Fruit fly (Drosophila melanogaster) whole organism, wandering third instar larva: Measurements from ENCODE around the gene Rab40.

Experiments used
- Abd-B ChIP-seq: fragments of >200 bp; optimal IDR thresholded peaks from 2 replicates; lab custom pipeline; 2017; ENCODE audit warnings: missing biosample characterization, missing genetic modification characterization
- CG32264 ChIP-seq: fragments of 200-800 bp; sonication (Bioruptor generic); optimal IDR thresholded peaks from 2 replicates; lab custom pipeline; 2016; ENCODE audit warnings: missing biosample characterization, missing genetic modification characterization
- CG9705 ChIP-seq: fragments of 200-800 bp; sonication (Bioruptor generic); optimal IDR thresholded peaks from 2 replicates; lab custom pipeline; 2018; ENCODE audit warnings: missing biosample characterization, mild to moderate bottlenecking, missing genetic modification characterization
- CrebA ChIP-seq: fragments of 200-800 bp; sonication (Bioruptor generic); optimal IDR thresholded peaks from 2 replicates; lab custom pipeline; 2016; ENCODE audit warnings: missing biosample characterization, mild to moderate bottlenecking, missing genetic modification characterization, borderline replicate concordance
- Dfd ChIP-seq: fragments of >200 bp; optimal IDR thresholded peaks from 2 replicates; lab custom pipeline; 2017; ENCODE audit warnings: missing biosample characterization, missing genetic modification characterization
- Dif ChIP-seq: fragments of 200-275, 200-300 bp; sonication (Bioruptor generic); optimal IDR thresholded peaks from 2 replicates; lab custom pipeline; 2018; ENCODE audit warnings: missing biosample characterization, missing genetic modification characterization; ENCODE audit not compliant: partially characterized antibody
- GATAd ChIP-seq: sonication (Bioruptor generic); optimal IDR thresholded peaks from 2 replicates; lab custom pipeline; 2016; ENCODE audit warnings: missing biosample characterization, missing genetic modification characterization
- HLH106 ChIP-seq: fragments of 200-800 bp; optimal IDR thresholded peaks from 3 replicates; lab custom pipeline; 2019; ENCODE audit warnings: missing biosample characterization, mild to moderate bottlenecking, missing genetic modification characterization, moderate library complexity
- Hnf4 ChIP-seq: fragments of 200-800 bp; sonication (Bioruptor generic); optimal IDR thresholded peaks from 2 replicates; lab custom pipeline; 2016; ENCODE audit warnings: missing biosample characterization, mild to moderate bottlenecking, missing genetic modification characterization
- Hr78 ChIP-seq: fragments of >200 bp; optimal IDR thresholded peaks from 2 replicates; lab custom pipeline; 2017; ENCODE audit warnings: missing biosample characterization, missing genetic modification characterization
- Hr83 ChIP-seq: fragments of 200-300 bp; sonication (Bioruptor generic); optimal IDR thresholded peaks from 2 replicates; lab custom pipeline; 2016; ENCODE audit warnings: missing biosample characterization, mild to moderate bottlenecking, missing genetic modification characterization, moderate library complexity; ENCODE audit not compliant: poor library complexity, severe bottlenecking
- Jra ChIP-seq: sonication (Bioruptor generic); optimal IDR thresholded peaks from 2 replicates; lab custom pipeline; 2016; ENCODE audit warnings: missing biosample characterization, missing genetic modification characterization
- Mio ChIP-seq: sonication (Bioruptor generic); optimal IDR thresholded peaks from 2 replicates; lab custom pipeline; 2016; ENCODE audit warnings: missing biosample characterization, missing genetic modification characterization
- Myc ChIP-seq: fragments of >200 bp; optimal IDR thresholded peaks from 2 replicates; lab custom pipeline; 2017
- N ChIP-seq: fragments of >200 bp; optimal IDR thresholded peaks from 2 replicates; lab custom pipeline; 2018; ENCODE audit warnings: missing biosample characterization, missing external identifiers, missing genetic modification characterization
- OdsH ChIP-seq: fragments of 200-800 bp; sonication (Bioruptor generic); optimal IDR thresholded peaks from 2 replicates; lab custom pipeline; 2016; ENCODE audit warnings: missing biosample characterization, mild to moderate bottlenecking, missing genetic modification characterization
- Rel ChIP-seq, 2 experiments: fragments of 200-800 bp; sonication (Bioruptor generic) in 1 of 2; optimal IDR thresholded peaks; 2 replicates in 1 of 2; 3 replicates in 1 of 2; lab custom pipeline; 2016 to 2019; ENCODE audit warnings: mild to moderate bottlenecking in 2 of 2, missing biosample characterization in 2 of 2, missing genetic modification characterization in 2 of 2, moderate library complexity in 1 of 2
- Sp1 ChIP-seq: fragments of 200-800 bp; sonication (Bioruptor generic); optimal IDR thresholded peaks from 3 replicates; lab custom pipeline; 2019; ENCODE audit warnings: missing biosample characterization, mild to moderate bottlenecking, missing genetic modification characterization, moderate library complexity
- Vsx2 ChIP-seq: fragments of 200-300, 225-300 bp; sonication (Bioruptor generic); optimal IDR thresholded peaks from 2 replicates; lab custom pipeline; 2018; ENCODE audit warnings: missing biosample characterization, missing genetic modification characterization; ENCODE audit not compliant: partially characterized antibody
- br ChIP-seq: fragments of 200-800 bp; sonication (Bioruptor generic); optimal IDR thresholded peaks from 2 replicates; lab custom pipeline; 2016; ENCODE audit warnings: missing biosample characterization, missing genetic modification characterization
- brk ChIP-seq: fragments of 200-800 bp; sonication (Bioruptor generic); optimal IDR thresholded peaks from 2 replicates; lab custom pipeline; 2016; ENCODE audit warnings: missing biosample characterization, mild to moderate bottlenecking, missing genetic modification characterization
- dl ChIP-seq, 2 experiments: fragments of 175-275, 200-275 bp in 1 of 2; fragments of 200-275 bp in 1 of 2; sonication (Bioruptor generic); optimal IDR thresholded peaks; lab custom pipeline; 2018; ENCODE audit warnings: mild to moderate bottlenecking in 2 of 2, missing biosample characterization in 2 of 2, missing genetic modification characterization in 2 of 2, moderate library complexity in 2 of 2; ENCODE audit not compliant: partially characterized antibody in 2 of 2, insufficient read depth in 1 of 2
- dmrt93B ChIP-seq: fragments of 200-800 bp; sonication (Bioruptor generic); optimal IDR thresholded peaks from 2 replicates; lab custom pipeline; 2018; ENCODE audit warnings: missing biosample characterization, mild to moderate bottlenecking, missing genetic modification characterization
- dsf ChIP-seq: sonication (Bioruptor generic); optimal IDR thresholded peaks from 2 replicates; lab custom pipeline; 2016; ENCODE audit warnings: missing biosample characterization, missing genetic modification characterization, borderline replicate concordance
- ey ChIP-seq: fragments of 200-800 bp; sonication (Bioruptor generic); optimal IDR thresholded peaks from 2 replicates; lab custom pipeline; 2016; ENCODE audit warnings: missing biosample characterization, missing genetic modification characterization
- foxo ChIP-seq, 2 experiments: fragments of 200-800 bp; sonication (Bioruptor generic); optimal IDR thresholded peaks; 2 replicates in 1 of 2; 3 replicates in 1 of 2; lab custom pipeline; 2016 to 2017; ENCODE audit warnings: missing biosample characterization in 2 of 2, missing genetic modification characterization in 2 of 2
- fru ChIP-seq: fragments of 200-800 bp; sonication (Bioruptor generic); optimal IDR thresholded peaks from 3 replicates; lab custom pipeline; 2016; ENCODE audit warnings: missing biosample characterization, mild to moderate bottlenecking, missing genetic modification characterization
- h ChIP-seq: fragments of 200-800 bp; sonication (Bioruptor generic); optimal IDR thresholded peaks from 3 replicates; lab custom pipeline; 2016; ENCODE audit warnings: missing biosample characterization, mild to moderate bottlenecking, missing genetic modification characterization
- jim ChIP-seq: fragments of 175-275, 200-325 bp; sonication (Bioruptor generic); optimal IDR thresholded peaks from 2 replicates; lab custom pipeline; 2016; ENCODE audit warnings: missing biosample characterization, mild to moderate bottlenecking, missing genetic modification characterization
- lola ChIP-seq: fragments of >200 bp; optimal IDR thresholded peaks from 2 replicates; lab custom pipeline; 2017; ENCODE audit warnings: missing biosample characterization, missing genetic modification characterization
- pan ChIP-seq: fragments of >200 bp; optimal IDR thresholded peaks from 2 replicates; lab custom pipeline; 2017
- psq ChIP-seq: fragments of 200-800 bp; sonication (Bioruptor generic); optimal IDR thresholded peaks from 3 replicates; lab custom pipeline; 2017; ENCODE audit warnings: missing biosample characterization, mild to moderate bottlenecking, missing genetic modification characterization, moderate library complexity
- rgr ChIP-seq: fragments of 200-800 bp; sonication (Bioruptor generic); optimal IDR thresholded peaks from 3 replicates; lab custom pipeline; 2016; ENCODE audit warnings: missing biosample characterization, mild to moderate bottlenecking, missing genetic modification characterization
- sage ChIP-seq: fragments of 200-800 bp; sonication (Bioruptor generic); optimal IDR thresholded peaks from 2 replicates; lab custom pipeline; 2016; ENCODE audit warnings: missing biosample characterization, mild to moderate bottlenecking, missing genetic modification characterization
- sv ChIP-seq: fragments of 200-800 bp; sonication (Bioruptor generic); optimal IDR thresholded peaks from 3 replicates; lab custom pipeline; 2016; ENCODE audit warnings: missing biosample characterization, missing genetic modification characterization
- tai ChIP-seq: sonication (Bioruptor generic); optimal IDR thresholded peaks from 2 replicates; lab custom pipeline; 2016; ENCODE audit warnings: missing biosample characterization, missing genetic modification characterization
- usp ChIP-seq: fragments of >200 bp; optimal IDR thresholded peaks from 2 replicates; lab custom pipeline; 2017; ENCODE audit warnings: missing biosample characterization, missing genetic modification characterization
- woc ChIP-seq: sonication (Bioruptor generic); optimal IDR thresholded peaks from 2 replicates; lab custom pipeline; 2016; ENCODE audit warnings: missing biosample characterization, mild to moderate bottlenecking, missing genetic modification characterization

Rab40 gene

DNA sequence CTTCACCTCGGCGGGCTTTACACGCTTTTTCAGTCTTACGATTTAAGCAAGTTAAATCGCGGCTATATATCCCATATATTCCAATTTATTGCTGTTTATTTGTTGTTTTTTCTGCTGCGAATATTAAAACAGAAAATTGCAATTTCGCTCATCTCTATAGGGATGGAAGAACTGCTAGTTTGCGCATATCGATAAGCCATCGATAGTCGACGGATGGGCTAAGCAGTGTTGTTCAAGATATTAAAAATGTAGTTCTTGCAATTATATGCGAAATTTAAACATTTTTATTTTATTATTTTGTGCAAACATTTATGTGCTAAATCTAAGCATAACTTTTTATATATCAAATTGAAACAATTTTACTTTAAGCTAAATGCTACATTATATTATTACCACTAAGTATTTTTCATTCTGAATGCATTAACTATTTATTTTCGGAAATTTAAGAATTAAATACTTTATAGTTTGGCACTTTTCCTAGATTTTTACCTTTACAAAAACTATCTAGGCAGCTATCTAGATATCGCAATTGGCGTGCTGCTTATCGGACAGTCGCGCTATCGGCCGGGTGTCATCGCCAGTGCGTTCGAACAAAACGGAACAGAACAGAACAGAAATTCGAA, at the start of gene Rab40, which contains the start of gene CG42258:
Rab40 (minus strand) TSS at position 177 of the 623 bp plus-strand sequence.
CG42258 (plus strand) TSS at position 593 of the 623 bp plus-strand sequence.
- no peak for TF ChIP-seq Abd-B
- peak; percentile 44 for TF ChIP-seq psq (GFP tag; lab: Kevin White, UChicago)
- no peak for TF ChIP-seq usp (GFP tag; lab: Kevin White, UChicago)
- no peak for TF ChIP-seq CrebA (GFP tag; lab: Kevin White, UChicago)
- TF ChIP-seq fru (GFP tag; lab: Kevin White, UChicago) = peak; percentile 54
- peak; percentile 13 for TF ChIP-seq Sp1
- TF ChIP-seq dl (GFP tag; optimal IDR thresholded peaks at IDR 0.05; lab: Kevin White, UChicago; ENCODE audit: insufficient read depth in 1 of 2, partially characterized antibody in 2 of 2) = no peak
- no peak for TF ChIP-seq OdsH (GFP tag; lab: Kevin White, UChicago)
- TF ChIP-seq Mio (GFP tag; lab: Kevin White, UChicago) = no peak
- peak; percentile 47 for TF ChIP-seq rgr (GFP tag; lab: Kevin White, UChicago)
- TF ChIP-seq Dfd = no peak
- no peak for TF ChIP-seq lola (GFP tag; lab: Kevin White, UChicago)
- TF ChIP-seq brk = peak; percentile 8
- peak; percentile 50 for TF ChIP-seq GATAd (GFP tag; lab: Kevin White, UChicago)
- peak; percentile 42 for TF ChIP-seq h (GFP tag; lab: Kevin White, UChicago)
- peak; percentile 50 for TF ChIP-seq HLH106 (tag; lab: Kevin White, UChicago)
- TF ChIP-seq dmrt93B (GFP tag; lab: Kevin White, UChicago) = no peak
- no peak for TF ChIP-seq Dif (GFP tag; lab: Kevin White, UChicago)
- TF ChIP-seq CG32264 (GFP tag; lab: Kevin White, UChicago) = no peak
- TF ChIP-seq woc (GFP tag; lab: Kevin White, UChicago) = peak; percentile 59
- TF ChIP-seq br (GFP tag; lab: Kevin White, UChicago) = no peak
- no peak for TF ChIP-seq sage
- peak; percentile 17 for TF ChIP-seq CG9705
- TF ChIP-seq Hr78 (GFP tag; lab: Kevin White, UChicago) = no peak
- TF ChIP-seq pan = no peak
- TF ChIP-seq tai (GFP tag; lab: Kevin White, UChicago) = peak; percentile 39
- TF ChIP-seq jim (GFP tag; lab: Kevin White, UChicago) = no peak
- peak; percentile 33 for TF ChIP-seq Hr83 (GFP tag; lab: Kevin White, UChicago)
- peak; percentile 53 for TF ChIP-seq sv (GFP tag; lab: Kevin White, UChicago)
- TF ChIP-seq Rel (GFP tag; optimal IDR thresholded peaks at IDR 0.05; lab: Kevin White, UChicago) = no peak
- TF ChIP-seq Rel (tag; optimal IDR thresholded peaks at IDR 0.05; lab: Kevin White, UChicago) = no peak
- TF ChIP-seq Jra = peak; percentile 25
- TF ChIP-seq Myc (lab: Kevin White, UChicago) = peak; percentile 10
- peak; percentile 36 for TF ChIP-seq dsf (GFP tag; lab: Kevin White, UChicago)
- TF ChIP-seq ey (GFP tag; lab: Kevin White, UChicago) = peak; percentile 49
- TF ChIP-seq Vsx2 (GFP tag; lab: Kevin White, UChicago) = no peak
- no peak for TF ChIP-seq N (GFP tag; lab: Kevin White, UChicago)
- TF ChIP-seq Hnf4 (GFP tag; lab: Kevin White, UChicago) = peak; percentile 54
- TF ChIP-seq foxo (GFP tag; optimal IDR thresholded peaks at IDR 0.05; lab: Kevin White, UChicago) = peak in 1 of 2 experiments; percentile 69
